Worm (Caenorhabditis elegans) whole organism, L3 larva: ENCODE data around the gene Y54H5A.2.

Experiments
- R02D3.7 ChIP-seq: fragments of 150-350 bp; optimal IDR thresholded peaks from 2 replicates; lab custom pipeline; 2014; ENCODE audit warnings: missing biosample characterization, missing genetic modification characterization
- ZK546.5 ChIP-seq: sonication (generic microtip); optimal IDR thresholded peaks from 2 replicates; lab custom pipeline; 2017; ENCODE audit warnings: missing biosample characterization, missing genetic modification characterization
- aly-2 ChIP-seq: fragments of 150-350 bp; optimal IDR thresholded peaks from 2 replicates; lab custom pipeline; 2014; ENCODE audit warnings: missing biosample characterization, missing genetic modification characterization
- ama-1 ChIP-seq: fragments of 150-350 bp; optimal IDR thresholded peaks from 2 replicates; lab custom pipeline; 2018
- ceh-28 ChIP-seq: fragments of 150-350 bp; optimal IDR thresholded peaks from 2 replicates; lab custom pipeline; 2014; ENCODE audit warnings: missing biosample characterization, missing genetic modification reagents, missing genetic modification characterization
- ceh-9 ChIP-seq: sonication (generic microtip); optimal IDR thresholded peaks from 2 replicates; lab custom pipeline; 2018; ENCODE audit warnings: missing biosample characterization, missing genetic modification characterization
- daf-12 ChIP-seq: fragments of 150-350 bp; optimal IDR thresholded peaks from 2 replicates; lab custom pipeline; 2014; ENCODE audit warnings: missing biosample characterization, missing genetic modification reagents, missing genetic modification characterization
- elt-1 ChIP-seq: fragments of 150-350 bp; optimal IDR thresholded peaks from 2 replicates; lab custom pipeline; 2014; ENCODE audit warnings: missing biosample characterization, missing genetic modification characterization
- elt-2 ChIP-seq: sonication (generic microtip); optimal IDR thresholded peaks from 2 replicates; lab custom pipeline; 2016; ENCODE audit warnings: missing genetic modification reagents, mild to moderate bottlenecking, missing genetic modification characterization, missing compliant biosample characterization
- elt-3 ChIP-seq, 3 experiments: fragments of 150-350 bp in 1 of 3; sonication (generic microtip) in 2 of 3; optimal IDR thresholded peaks; 2 replicates in 2 of 3; 4 replicates in 1 of 3; lab custom pipeline; 2014 to 2017; ENCODE audit warnings: missing biosample characterization in 3 of 3, missing genetic modification characterization in 3 of 3
- eor-1 ChIP-seq, 2 experiments: fragments of 150-350 bp; optimal IDR thresholded peaks; 2 replicates each; lab custom pipeline; 2014 to 2018; ENCODE audit warnings: missing biosample characterization in 2 of 2, missing genetic modification characterization in 2 of 2
- fkh-10 ChIP-seq: sonication (generic microtip); optimal IDR thresholded peaks from 2 replicates; lab custom pipeline; 2017; ENCODE audit warnings: missing biosample characterization, missing genetic modification reagents, missing genetic modification characterization
- fkh-2 ChIP-seq: fragments of 150-350 bp; optimal IDR thresholded peaks from 2 replicates; lab custom pipeline; 2014; ENCODE audit warnings: missing biosample characterization, missing genetic modification reagents, missing genetic modification characterization
- fos-1 ChIP-seq: fragments of 150-350 bp; optimal IDR thresholded peaks from 2 replicates; lab custom pipeline; 2014; ENCODE audit warnings: missing biosample characterization, missing genetic modification characterization
- lin-15B ChIP-seq: fragments of 150-350 bp; optimal IDR thresholded peaks from 2 replicates; lab custom pipeline; 2014; ENCODE audit warnings: missing biosample characterization, missing genetic modification characterization
- lin-39 ChIP-seq: fragments of 150-350 bp; optimal IDR thresholded peaks from 2 replicates; lab custom pipeline; 2018; ENCODE audit warnings: missing biosample characterization, missing genetic modification reagents, missing genetic modification characterization
- lsy-12 ChIP-seq: sonication (generic microtip); optimal IDR thresholded peaks from 2 replicates; lab custom pipeline; 2016; ENCODE audit warnings: mild to moderate bottlenecking, missing genetic modification characterization, missing compliant biosample characterization
- mml-1 ChIP-seq: fragments of 150-350 bp; sonication (generic microtip); optimal IDR thresholded peaks from 3 replicates; lab custom pipeline; 2014; ENCODE audit warnings: missing biosample characterization, missing genetic modification characterization
- nfya-1 ChIP-seq: sonication (generic microtip); optimal IDR thresholded peaks from 2 replicates; lab custom pipeline; 2017; ENCODE audit warnings: missing genetic modification characterization, mild to moderate bottlenecking, missing compliant biosample characterization, antibody characterized with exemption, moderate library complexity; ENCODE audit not compliant: insufficient read depth
- nhr-12 ChIP-seq: fragments of 150-350 bp; optimal IDR thresholded peaks from 2 replicates; lab custom pipeline; 2014; ENCODE audit warnings: missing biosample characterization, missing genetic modification characterization
- nhr-23 ChIP-seq: fragments of 150-350 bp; optimal IDR thresholded peaks from 2 replicates; lab custom pipeline; 2014; ENCODE audit warnings: missing biosample characterization, missing genetic modification reagents, missing genetic modification characterization
- nhr-237 ChIP-seq: fragments of 150-350 bp; optimal IDR thresholded peaks from 2 replicates; lab custom pipeline; 2014; ENCODE audit warnings: missing biosample characterization, missing genetic modification characterization
- nhr-25 ChIP-seq: sonication (generic microtip); optimal IDR thresholded peaks from 2 replicates; lab custom pipeline; 2017; ENCODE audit warnings: missing biosample characterization, missing genetic modification characterization
- nhr-28 ChIP-seq: fragments of 150-350 bp; optimal IDR thresholded peaks from 2 replicates; lab custom pipeline; 2014; ENCODE audit warnings: missing biosample characterization, missing genetic modification characterization
- nhr-43 ChIP-seq: sonication (generic microtip); optimal IDR thresholded peaks from 2 replicates; lab custom pipeline; 2016; ENCODE audit warnings: mild to moderate bottlenecking, missing genetic modification characterization, missing compliant biosample characterization; ENCODE audit not compliant: poor library complexity, severe bottlenecking
- nhr-67 ChIP-seq: fragments of 150-350 bp; optimal IDR thresholded peaks from 2 replicates; lab custom pipeline; 2014; ENCODE audit warnings: missing biosample characterization, missing genetic modification characterization
- nhr-76 ChIP-seq: fragments of 150-350 bp; sonication (generic microtip); optimal IDR thresholded peaks from 5 replicates; lab custom pipeline; 2014; ENCODE audit warnings: missing biosample characterization, missing genetic modification characterization
- nhr-77 ChIP-seq: fragments of 150-350 bp; optimal IDR thresholded peaks from 2 replicates; lab custom pipeline; 2014; ENCODE audit warnings: missing biosample characterization, missing genetic modification characterization
- pha-4 ChIP-seq: fragments of 150-350 bp; optimal IDR thresholded peaks from 2 replicates; lab custom pipeline; 2014; ENCODE audit warnings: missing biosample characterization, missing genetic modification reagents, missing genetic modification characterization
- pqm-1 ChIP-seq: fragments of 150-350 bp; optimal IDR thresholded peaks from 2 replicates; lab custom pipeline; 2017; ENCODE audit warnings: missing biosample characterization, missing genetic modification characterization, inconsistent platforms
- sea-2 ChIP-seq: fragments of 150-350 bp; sonication (generic microtip); optimal IDR thresholded peaks from 4 replicates; lab custom pipeline; 2014; ENCODE audit warnings: missing biosample characterization, missing genetic modification reagents, missing genetic modification characterization
- snpc-4 ChIP-seq: fragments of 150-350 bp; optimal IDR thresholded peaks from 2 replicates; lab custom pipeline; 2014; ENCODE audit warnings: missing biosample characterization, missing genetic modification characterization
- unc-62 ChIP-seq: fragments of 150-350 bp; sonication (generic microtip); optimal IDR thresholded peaks from 4 replicates; lab custom pipeline; 2014; ENCODE audit warnings: missing biosample characterization, missing genetic modification reagents, missing genetic modification characterization
- ztf-11 ChIP-seq: fragments of 150-350 bp; optimal IDR thresholded peaks from 2 replicates; lab custom pipeline; 2014; ENCODE audit warnings: missing biosample characterization, missing genetic modification characterization

Y54H5A.2 gene

DNA sequence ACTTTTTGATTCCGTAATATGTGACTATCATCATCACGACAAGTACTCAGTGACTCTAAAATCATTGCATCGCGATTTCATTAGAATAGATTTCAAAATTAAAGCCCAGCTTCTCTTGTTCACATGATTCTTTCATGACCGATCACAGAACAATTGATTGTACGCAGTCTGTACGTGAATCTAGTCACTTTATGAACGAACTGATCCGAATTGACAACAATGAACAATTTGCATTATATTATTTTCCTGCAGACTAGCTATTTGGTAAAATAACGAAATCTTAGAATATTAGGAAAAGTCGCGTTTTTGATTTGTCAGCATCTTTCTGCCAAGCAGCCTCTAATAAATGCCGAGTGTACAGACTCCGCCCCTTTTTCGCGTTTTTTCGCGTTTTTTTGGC lies 49.9 kb downstream of the Y54H5A.2 start:
- peak; percentile 33 for TF ChIP-seq nhr-43 (tag; lab: Kevin White, UChicago)
- TF ChIP-seq ZK546.5 (tag; lab: Kevin White, UChicago): no peak

DNA sequence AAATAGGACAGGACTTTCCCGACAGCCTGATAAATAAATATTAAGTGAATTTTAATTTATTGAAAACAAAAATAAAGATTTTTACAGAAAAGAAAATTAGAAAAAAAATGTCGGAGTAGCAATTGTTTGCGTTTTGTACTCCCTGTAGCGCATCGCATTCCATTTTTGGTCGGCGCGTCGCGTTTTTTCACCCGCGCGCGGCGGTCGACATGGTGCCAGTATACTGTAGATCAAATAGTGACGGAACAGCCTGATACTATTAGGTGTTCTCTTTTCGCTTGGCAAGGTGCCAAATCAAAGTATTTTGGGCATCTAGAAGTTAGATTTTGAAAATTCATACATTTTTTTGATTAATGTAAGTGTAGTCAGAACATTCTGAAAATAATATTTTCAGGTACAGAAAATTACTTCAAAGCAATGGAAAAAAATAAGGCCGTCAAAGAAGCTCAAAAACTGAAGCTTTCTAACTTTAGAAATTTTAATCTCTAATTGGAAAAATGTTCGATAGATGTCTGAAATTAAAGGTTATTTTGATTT lies 50.6 kb downstream of the Y54H5A.2 start:
- TF ChIP-seq ceh-9 (tag; lab: Kevin White, UChicago) (no peak), ztf-11 (tag; lab: Kevin White, UChicago) (no peak), nhr-76 (tag; lab: Kevin White, UChicago) (no peak), nhr-23 (tag; lab: Kevin White, UChicago) (no peak), eor-1 (tag; optimal IDR thresholded peaks at IDR 0.05; lab: Kevin White, UChicago) (no peak), nfya-1 (tag; lab: Kevin White, UChicago) (no peak), fos-1 (no peak), nhr-237 (tag; lab: Kevin White, UChicago) (no peak), nhr-28 (tag; lab: Kevin White, UChicago) (no peak), lin-39 (no peak), nhr-12 (tag; lab: Kevin White, UChicago) (no peak), elt-1 (tag; lab: Kevin White, UChicago) (no peak), nhr-77 (tag; lab: Kevin White, UChicago) (no peak), aly-2 (no peak), snpc-4 (tag; lab: Kevin White, UChicago) (no peak), pqm-1 (tag; lab: Kevin White, UChicago) (no peak), nhr-67 (tag; lab: Kevin White, UChicago) (no peak), lin-15B (no peak), pha-4 (tag; lab: Kevin White, UChicago) (no peak), R02D3.7 (tag; lab: Kevin White, UChicago) (no peak)
- TF ChIP-seq, all 47 proteins: peak for 0

DNA sequence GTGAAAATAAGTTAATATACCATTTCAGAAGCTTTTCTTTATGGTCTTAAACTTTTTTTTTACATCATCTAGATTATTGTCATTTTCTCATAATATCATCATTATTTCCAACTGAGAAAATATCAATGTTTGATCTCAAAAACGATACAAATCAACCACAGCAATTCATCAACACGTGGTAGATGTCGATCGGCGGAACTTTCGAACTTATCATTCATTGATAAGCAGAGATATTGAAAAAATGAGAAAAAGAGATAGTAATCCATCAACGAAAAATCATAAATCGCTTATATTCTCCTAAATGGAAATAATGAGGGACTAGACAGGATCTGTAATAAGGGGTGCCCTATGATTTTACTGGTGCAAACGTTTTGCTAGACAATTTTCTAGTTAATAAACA lies 52.6 kb downstream of the Y54H5A.2 start:
- peak; percentile 89 for TF ChIP-seq nhr-43 (tag; lab: Kevin White, UChicago)
- no peak for TF ChIP-seq nhr-77 (tag; lab: Kevin White, UChicago)
- TF ChIP-seq lsy-12 (tag; lab: Kevin White, UChicago): no peak
- peak; percentile 75 for TF ChIP-seq nhr-23 (tag; lab: Kevin White, UChicago)
- no peak for TF ChIP-seq ceh-28
- TF ChIP-seq nhr-76 (tag; lab: Kevin White, UChicago): no peak
- peak; percentile 32 for TF ChIP-seq nhr-25 (tag; lab: Kevin White, UChicago)
- TF ChIP-seq eor-1 (tag; optimal IDR thresholded peaks at IDR 0.05; lab: Kevin White, UChicago): no peak
- no peak for TF ChIP-seq daf-12
- no peak for TF ChIP-seq sea-2 (GFP tag; lab: Kevin White, UChicago)
- TF ChIP-seq elt-3 (tag; optimal IDR thresholded peaks at IDR 0.05; lab: Kevin White, UChicago): peak; percentile 46 to 70 (median 48)
- TF ChIP-seq mml-1 (tag; lab: Kevin White, UChicago): no peak

DNA sequence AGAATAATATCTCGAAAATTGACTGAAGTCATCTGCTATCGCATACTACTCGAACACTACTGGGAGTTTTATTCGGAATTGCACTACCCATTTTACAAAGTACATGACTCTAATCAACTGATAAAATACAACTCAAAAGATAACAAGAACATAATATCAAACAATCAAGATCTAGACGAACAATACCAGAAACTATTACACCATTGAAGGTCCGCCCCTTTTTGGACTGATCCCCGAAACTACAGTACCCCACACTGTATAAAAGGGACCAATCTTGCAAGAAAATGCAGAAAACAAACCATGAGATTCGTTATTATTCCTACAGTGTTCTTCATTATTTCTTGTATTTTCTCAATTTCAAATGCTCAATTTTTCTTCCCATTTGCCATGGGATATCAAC lies 54.9 kb downstream of the Y54H5A.2 start, which contains the start of gene F54D8.10:
Gene F54D8.10, plus strand, starts transcription at position 301 of the 400 bp plus-strand sequence.
- no peak for TF ChIP-seq lin-15B

DNA sequence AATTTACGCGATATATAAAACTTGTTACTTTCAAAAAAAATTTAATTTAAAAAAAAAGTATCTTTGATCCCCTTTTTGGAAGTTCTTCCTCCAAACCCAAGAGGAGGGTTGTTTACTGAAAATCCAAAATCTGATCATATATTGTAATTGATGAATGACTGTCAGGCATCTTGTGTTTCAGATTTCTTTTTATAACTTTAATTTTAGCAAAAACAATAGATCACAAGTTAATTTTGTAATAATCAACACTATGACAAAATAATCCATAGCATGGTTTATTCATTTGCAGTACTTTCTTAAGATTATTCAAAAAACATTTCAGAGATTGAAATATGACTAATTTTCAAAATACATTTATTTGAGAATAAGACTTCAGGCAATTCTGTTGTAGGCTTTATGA lies 57.0 kb downstream of the Y54H5A.2 start:
- TF ChIP-seq ama-1 (peak; percentile 14), ceh-9 (tag; lab: Kevin White, UChicago) (no peak)

DNA sequence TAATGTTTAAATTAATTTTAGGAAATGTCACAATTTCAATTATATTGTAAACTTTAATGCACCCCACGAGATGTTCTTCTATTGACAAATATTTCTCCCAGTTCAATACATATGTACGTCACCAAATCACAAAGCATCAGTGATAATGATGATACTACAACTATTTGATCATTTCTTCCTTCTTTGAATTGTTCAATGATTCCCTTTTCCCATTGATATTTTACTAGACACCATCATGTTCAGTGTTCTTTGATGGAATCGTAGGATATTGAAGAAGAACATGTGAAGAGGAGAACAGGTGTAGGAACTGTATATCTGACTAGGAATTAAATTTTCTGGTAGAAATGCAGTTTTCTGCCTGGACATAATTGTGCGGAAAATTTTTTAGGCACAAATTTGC lies 59.9 kb downstream of the Y54H5A.2 start:
- no peak for TF ChIP-seq elt-2 (tag; lab: Kevin White, UChicago)
- no peak for TF ChIP-seq nhr-76 (tag; lab: Kevin White, UChicago)
- peak; percentile 6 for TF ChIP-seq nhr-25 (tag; lab: Kevin White, UChicago)
- no peak for TF ChIP-seq unc-62 (GFP tag; lab: Kevin White, UChicago)
- peak; percentile 67 for TF ChIP-seq nhr-43 (tag; lab: Kevin White, UChicago)
- peak; percentile 27 for TF ChIP-seq nhr-23 (tag; lab: Kevin White, UChicago)
- no peak for TF ChIP-seq lin-39
- no peak for TF ChIP-seq fkh-2 (tag; lab: Kevin White, UChicago)
- no peak for TF ChIP-seq ZK546.5 (tag; lab: Kevin White, UChicago)
- no peak for TF ChIP-seq fkh-10 (GFP tag; lab: Kevin White, UChicago)
